Fruit fly (Drosophila melanogaster) whole organism, embryonic: ENCODE data around the gene Mec2.

Experiments
- Ada2b ChIP-seq: fragments of 200-800 bp; sonication (Bioruptor generic); IDR thresholded peaks from 2 replicates; pipeline ENCODE4 v1.3.6; 2022; ENCODE audit warnings: missing biosample characterization, missing genetic modification characterization
- CG2120 ChIP-seq: fragments of 200-800 bp; sonication (Bioruptor generic); optimal IDR thresholded peaks from 3 replicates; lab custom pipeline; 2016; ENCODE audit warnings: missing biosample characterization, missing genetic modification characterization
- CG5953 ChIP-seq: fragments of 200-800 bp; sonication (Bioruptor generic); IDR thresholded peaks from 2 replicates; pipeline ENCODE4 v1.3.6; 2022; ENCODE audit warnings: missing biosample characterization, missing genetic modification characterization
- btn ChIP-seq: fragments of 200-800 bp; sonication (Bioruptor generic); optimal IDR thresholded peaks from 2 replicates; lab custom pipeline; 2016; ENCODE audit warnings: missing biosample characterization, missing genetic modification characterization
- gce ChIP-seq: fragments of 200-800 bp; sonication (Bioruptor generic); IDR thresholded peaks from 3 replicates; pipeline ENCODE4 v1.3.6; 2022; ENCODE audit warnings: missing biosample characterization, missing genetic modification characterization
- lilli ChIP-seq: fragments of 200-800 bp; sonication (Bioruptor generic); optimal IDR thresholded peaks from 3 replicates; lab custom pipeline; 2016; ENCODE audit warnings: missing biosample characterization, missing genetic modification characterization
- sisA ChIP-seq: fragments of 200-800 bp; sonication (Bioruptor generic); IDR thresholded peaks from 2 replicates; pipeline ENCODE4 v1.3.6; 2022; ENCODE audit warnings: missing biosample characterization, missing genetic modification characterization
- vnd ChIP-seq: fragments of 200-800 bp; sonication (Bioruptor generic); IDR thresholded peaks from 3 replicates; pipeline ENCODE4 v1.3.6; 2022; ENCODE audit warnings: missing biosample characterization, missing genetic modification characterization; ENCODE audit not compliant: partially characterized antibody

dm6 chrX:19158519-19159289 lies 29.1 kb upstream of the Mec2 start:
- TF ChIP-seq btn (no peak), CG5953 (GFP tag; lab: Robert Waterston, UW) (no peak), lilli (GFP tag; lab: Kevin White, UChicago) (no peak), Ada2b (GFP tag; lab: Robert Waterston, UW) (no peak), vnd (no peak), CG2120 (GFP tag; lab: Kevin White, UChicago) (no peak), gce (no peak), sisA (no peak)
